Worm (Caenorhabditis elegans): ENCODE measurements around the gene tag-281.

DNA sequence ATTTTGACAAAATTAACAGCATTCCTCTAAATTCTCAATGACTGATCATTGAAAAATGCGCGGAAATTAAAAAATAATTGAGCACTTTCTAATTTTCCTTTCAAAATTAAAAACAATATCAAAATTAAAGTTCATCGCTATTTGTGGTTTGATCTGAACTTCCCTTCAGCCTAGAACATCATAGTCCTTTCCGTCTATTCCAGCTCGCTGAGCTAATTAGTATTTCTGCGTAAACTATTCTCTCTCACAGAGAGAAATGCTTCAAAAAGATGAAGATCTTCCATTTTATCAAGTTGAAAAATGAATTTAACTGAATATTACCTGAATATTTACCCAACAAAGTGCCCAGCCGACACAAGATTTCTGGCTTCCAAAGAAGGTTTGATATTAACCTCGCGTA lies 47.5 kb downstream of the tag-281 start, which contains the start of gene srh-68:
- TF ChIP-seq R02D3.7 (tag; optimal IDR thresholded peaks at IDR 0.05), result no peak
- TF ChIP-seq tbx-2 (tag; optimal IDR thresholded peaks at IDR 0.05), result no peak
- no peak for TF ChIP-seq nhr-77 (tag; optimal IDR thresholded peaks at IDR 0.05)
- TF ChIP-seq sea-2 (GFP tag; optimal IDR thresholded peaks at IDR 0.05), result no peak
- TF ChIP-seq ceh-16 (tag; optimal IDR thresholded peaks at IDR 0.05), result no peak
- no peak for TF ChIP-seq nhr-76 (tag; optimal IDR thresholded peaks at IDR 0.05)
- TF ChIP-seq fkh-10 (GFP tag; optimal IDR thresholded peaks at IDR 0.05), result no peak
- no peak for TF ChIP-seq egl-5 (tag; optimal IDR thresholded peaks at IDR 0.05)
- TF ChIP-seq zag-1 (tag; optimal IDR thresholded peaks at IDR 0.05), result no peak
- no peak for TF ChIP-seq jun-1 (tag; optimal IDR thresholded peaks at IDR 0.05)
- TF ChIP-seq ama-1 (optimal IDR thresholded peaks at IDR 0.05), result no peak
- no peak for TF ChIP-seq ceh-82 (tag; optimal IDR thresholded peaks at IDR 0.05)
